Fruit fly (Drosophila melanogaster): ENCODE data around the gene Ero1L.

DNA sequence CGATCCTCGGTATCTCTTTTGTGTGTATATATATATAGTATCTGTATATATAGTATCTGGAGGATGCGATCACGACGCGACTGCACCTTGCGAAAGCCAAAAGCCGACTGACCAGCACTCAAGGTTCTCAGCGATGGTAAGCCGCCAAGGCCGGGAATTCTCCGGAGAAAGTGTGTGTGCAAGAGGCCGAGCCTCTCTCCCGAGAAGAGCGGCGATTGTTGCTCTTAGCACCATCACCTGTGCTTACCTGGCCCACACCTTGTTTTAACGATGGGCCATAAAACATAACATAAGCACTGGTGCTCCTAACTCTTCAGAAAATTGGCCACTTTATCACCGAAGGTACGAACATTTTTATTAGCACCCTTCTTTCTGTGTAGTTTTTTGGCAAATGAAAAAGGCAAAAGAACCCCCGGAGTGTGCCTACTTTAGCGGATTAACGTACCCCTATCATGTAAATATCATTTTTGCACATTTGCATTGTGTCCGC, 2.8 kb upstream of the Ero1L start, which contains the start of gene mas:
- TF ChIP-seq CG8478 (optimal IDR thresholded peaks at IDR 0.05) (no peak), CTCF (optimal IDR thresholded peaks at IDR 0.05) (no peak)

Measured in S2 (cell line).